Worm (Caenorhabditis elegans) whole organism, L4/young adult: Measurements from ENCODE around the gene ZK105.12.

Experiments used
- W03F9.2 ChIP-seq: fragments of 150-350 bp; optimal IDR thresholded peaks from 2 replicates; lab custom pipeline; 2014; ENCODE audit warnings: missing biosample characterization, missing genetic modification characterization
- dao-5 ChIP-seq: sonication (generic microtip); optimal IDR thresholded peaks from 2 replicates; lab custom pipeline; 2016; ENCODE audit warnings: missing genotype, missing genetic modification characterization, moderate library complexity, missing compliant biosample characterization
- him-1 ChIP-seq: sonication (generic microtip); optimal IDR thresholded peaks from 2 replicates; lab custom pipeline; 2016; ENCODE audit warnings: missing genotype, missing genetic modification reagents, missing genetic modification characterization, missing compliant biosample characterization

DNA sequence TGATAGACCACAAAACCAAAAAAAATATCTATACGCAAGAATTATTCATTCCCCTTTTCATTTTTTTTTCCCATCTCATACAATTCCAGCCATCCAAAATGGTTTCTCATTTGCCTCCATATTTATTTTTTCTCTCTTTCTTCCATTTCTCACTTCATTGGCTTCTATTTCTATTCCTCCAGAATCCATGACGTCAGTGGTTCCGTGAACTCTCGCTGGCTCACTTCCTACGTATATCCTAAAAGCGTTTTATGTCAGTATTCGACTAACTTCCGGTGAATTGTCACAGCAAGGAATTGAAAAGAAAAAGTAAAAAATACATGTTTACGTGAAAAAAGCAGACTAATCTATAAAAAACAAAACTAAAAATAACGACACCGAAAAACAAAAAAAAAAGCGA, 11.0 kb upstream of the ZK105.12 start:
- no peak for TF ChIP-seq him-1
- TF ChIP-seq dao-5 (tag; lab: Kevin White, UChicago) = no peak
- TF ChIP-seq W03F9.2 (tag; lab: Kevin White, UChicago) = no peak
